Worm (Caenorhabditis elegans) whole organism, L1 larva: ENCODE results near the gene scav-2.

Source experiments
- C16A3.4 ChIP-seq: fragments of 150-350 bp; optimal IDR thresholded peaks from 2 replicates; lab custom pipeline; 2014; ENCODE audit warnings: missing biosample characterization, missing genetic modification characterization
- C34B4.2 ChIP-seq: sonication (generic microtip); optimal IDR thresholded peaks from 2 replicates; lab custom pipeline; 2017; ENCODE audit warnings: mild to moderate bottlenecking, missing genetic modification characterization, missing compliant biosample characterization
- F16B12.6 ChIP-seq: fragments of 150-350 bp; optimal IDR thresholded peaks from 2 replicates; lab custom pipeline; 2014; ENCODE audit warnings: missing biosample characterization, missing genetic modification characterization
- aha-1 ChIP-seq: fragments of 150-350 bp; optimal IDR thresholded peaks from 2 replicates; lab custom pipeline; 2014; ENCODE audit warnings: missing biosample characterization, missing genetic modification characterization
- ama-1 ChIP-seq: fragments of 150-350 bp; optimal IDR thresholded peaks from 2 replicates; lab custom pipeline; 2014
- blmp-1 ChIP-seq: fragments of 150-350 bp; optimal IDR thresholded peaks from 2 replicates; lab custom pipeline; 2014; ENCODE audit warnings: missing biosample characterization, missing genetic modification characterization
- ceh-90 ChIP-seq: sonication (generic microtip); optimal IDR thresholded peaks from 2 replicates; lab custom pipeline; 2016; ENCODE audit warnings: missing genetic modification characterization, missing compliant biosample characterization
- dpl-1 ChIP-seq, 3 experiments: fragments of 150-350 bp in 2 of 3; sonication (generic microtip) in 1 of 3; optimal IDR thresholded peaks; 2 replicates each; lab custom pipeline; 2014 to 2017; ENCODE audit warnings: missing biosample characterization in 3 of 3, missing genetic modification characterization in 3 of 3, missing genetic modification reagents in 3 of 3
- efl-1 ChIP-seq, 4 experiments: fragments of 150-350 bp; optimal IDR thresholded peaks in 3 of 4; peaks in 1 of 4; 1 replicate in 1 of 4; 2 replicates in 3 of 4; lab custom pipeline; 2014; ENCODE audit warnings: missing biosample characterization in 2 of 4, missing genetic modification characterization in 2 of 4, missing genetic modification reagents in 2 of 4
- efl-3 ChIP-seq: fragments of 200-800 bp; sonication (Bioruptor generic); optimal IDR thresholded peaks from 2 replicates; lab custom pipeline; 2018; ENCODE audit warnings: mild to moderate bottlenecking, missing genetic modification characterization, missing compliant biosample characterization
- egl-27 ChIP-seq, 2 experiments: fragments of 150-350 bp in 1 of 2; sonication (generic microtip); optimal IDR thresholded peaks; 3 replicates each; lab custom pipeline; 2017 to 2018; ENCODE audit warnings: missing biosample characterization in 2 of 2, missing genetic modification characterization in 2 of 2, missing genetic modification reagents in 2 of 2
- elt-2 ChIP-seq: sonication (generic microtip); optimal IDR thresholded peaks from 2 replicates; lab custom pipeline; 2016; ENCODE audit warnings: missing genetic modification characterization, mild to moderate bottlenecking, inconsistent platforms, missing compliant biosample characterization, missing genetic modification reagents
- elt-3 ChIP-seq, 6 experiments: fragments of 150-350 bp in 1 of 6; sonication (generic microtip); optimal IDR thresholded peaks; 2 replicates each; lab custom pipeline; 2017 to 2018; ENCODE audit warnings: missing biosample characterization in 6 of 6, missing genetic modification characterization in 6 of 6, inconsistent platforms in 1 of 6
- fos-1 ChIP-seq: fragments of 150-350 bp; optimal IDR thresholded peaks from 2 replicates; lab custom pipeline; 2014; ENCODE audit warnings: missing biosample characterization, missing genetic modification characterization
- hlh-17 ChIP-seq: fragments of 200-800 bp; sonication (Bioruptor generic); optimal IDR thresholded peaks from 2 replicates; lab custom pipeline; 2018; ENCODE audit warnings: missing genetic modification characterization, mild to moderate bottlenecking, missing compliant biosample characterization, moderate library complexity, borderline replicate concordance
- hlh-4 ChIP-seq: sonication (generic microtip); optimal IDR thresholded peaks from 2 replicates; lab custom pipeline; 2016; ENCODE audit warnings: mild to moderate bottlenecking, missing genetic modification characterization, missing compliant biosample characterization
- lin-13 ChIP-seq: fragments of 150-350 bp; optimal IDR thresholded peaks from 2 replicates; lab custom pipeline; 2014; ENCODE audit warnings: missing biosample characterization, missing genetic modification reagents, missing genetic modification characterization
- lin-14 ChIP-seq: fragments of 200-800 bp; sonication (Bioruptor generic); optimal IDR thresholded peaks from 2 replicates; lab custom pipeline; 2018; ENCODE audit warnings: mild to moderate bottlenecking, missing genetic modification characterization, moderate library complexity, missing compliant biosample characterization
- lin-35 ChIP-seq, 2 experiments: fragments of 150-350 bp; optimal IDR thresholded peaks; 2 replicates each; lab custom pipeline; 2014; ENCODE audit warnings: missing biosample characterization in 2 of 2, missing genetic modification characterization in 2 of 2, missing genetic modification reagents in 2 of 2
- mdl-1 ChIP-seq, 2 experiments: fragments of 150-350 bp; optimal IDR thresholded peaks; 2 replicates each; lab custom pipeline; 2014 to 2017; ENCODE audit warnings: missing biosample characterization in 2 of 2, missing genetic modification characterization in 2 of 2, inconsistent platforms in 1 of 2
- mef-2 ChIP-seq: fragments of 150-350 bp; optimal IDR thresholded peaks from 2 replicates; lab custom pipeline; 2014; ENCODE audit warnings: missing biosample characterization, missing genetic modification characterization
- nhr-11 ChIP-seq: fragments of 150-350 bp; optimal IDR thresholded peaks from 2 replicates; lab custom pipeline; 2014; ENCODE audit warnings: missing biosample characterization, missing genetic modification characterization
- nhr-19 ChIP-seq: fragments of 200-800 bp; sonication (Bioruptor generic); conservative IDR thresholded peaks from 2 replicates; pipeline ENCODE4 v1.3.6; 2022; ENCODE audit warnings: missing genetic modification characterization, missing compliant biosample characterization
- nhr-20 ChIP-seq: sonication (generic microtip); optimal IDR thresholded peaks from 2 replicates; lab custom pipeline; 2016; ENCODE audit warnings: mild to moderate bottlenecking, missing genetic modification characterization, missing compliant biosample characterization
- nhr-71 ChIP-seq: sonication (generic microtip); optimal IDR thresholded peaks from 2 replicates; lab custom pipeline; 2016; ENCODE audit warnings: mild to moderate bottlenecking, missing genetic modification characterization, moderate library complexity, missing compliant biosample characterization
- nhr-84 ChIP-seq: sonication (generic microtip); optimal IDR thresholded peaks from 2 replicates; lab custom pipeline; 2017; ENCODE audit warnings: missing biosample characterization, missing genetic modification characterization
- nhr-85 ChIP-seq: sonication (generic microtip); peaks from one replicate; lab custom pipeline; 2016; ENCODE audit warnings: missing genetic modification characterization, inconsistent platforms, missing compliant biosample characterization
- nhr-90 ChIP-seq: sonication (generic microtip); optimal IDR thresholded peaks from 2 replicates; lab custom pipeline; 2016; ENCODE audit warnings: mild to moderate bottlenecking, missing genetic modification characterization, missing compliant biosample characterization; ENCODE audit not compliant: poor library complexity
- rnt-1 ChIP-seq: sonication (generic microtip); optimal IDR thresholded peaks from 2 replicates; lab custom pipeline; 2016; ENCODE audit warnings: mild to moderate bottlenecking, missing genetic modification characterization, moderate library complexity, missing compliant biosample characterization
- snpc-4 ChIP-seq: fragments of 150-350 bp; optimal IDR thresholded peaks from 2 replicates; lab custom pipeline; 2014; ENCODE audit warnings: missing biosample characterization, missing genetic modification characterization
- sup-37 ChIP-seq: fragments of 200-800 bp; sonication (Bioruptor generic); optimal IDR thresholded peaks from 2 replicates; lab custom pipeline; 2018; ENCODE audit warnings: mild to moderate bottlenecking, missing genetic modification characterization, missing compliant biosample characterization
- tlp-1 ChIP-seq: fragments of 150-350 bp; optimal IDR thresholded peaks from 2 replicates; lab custom pipeline; 2014; ENCODE audit warnings: missing biosample characterization, missing genetic modification characterization
- unc-30 ChIP-seq: sonication (generic microtip); optimal IDR thresholded peaks from 2 replicates; lab custom pipeline; 2017; ENCODE audit warnings: missing biosample characterization, missing genetic modification characterization
- unc-62 ChIP-seq: fragments of 150-350 bp; optimal IDR thresholded peaks from 2 replicates; lab custom pipeline; 2014; ENCODE audit warnings: missing biosample characterization, missing genetic modification reagents, missing genetic modification characterization
- unc-86 ChIP-seq: sonication (generic microtip); optimal IDR thresholded peaks from 2 replicates; lab custom pipeline; 2016; ENCODE audit warnings: missing genetic modification characterization, missing compliant biosample characterization
- zag-1 ChIP-seq: fragments of 150-350 bp; optimal IDR thresholded peaks from 2 replicates; lab custom pipeline; 2014; ENCODE audit warnings: missing biosample characterization, missing genetic modification characterization
- zip-4 ChIP-seq: fragments of 200-800 bp; sonication (Bioruptor generic); optimal IDR thresholded peaks from 2 replicates; lab custom pipeline; 2018; ENCODE audit warnings: mild to moderate bottlenecking, missing genetic modification characterization, moderate library complexity, missing compliant biosample characterization
- ztf-4 ChIP-seq: fragments of 150-350 bp; optimal IDR thresholded peaks from 2 replicates; lab custom pipeline; 2014; ENCODE audit warnings: missing biosample characterization, missing genetic modification characterization

The scav-2 gene

DNA sequence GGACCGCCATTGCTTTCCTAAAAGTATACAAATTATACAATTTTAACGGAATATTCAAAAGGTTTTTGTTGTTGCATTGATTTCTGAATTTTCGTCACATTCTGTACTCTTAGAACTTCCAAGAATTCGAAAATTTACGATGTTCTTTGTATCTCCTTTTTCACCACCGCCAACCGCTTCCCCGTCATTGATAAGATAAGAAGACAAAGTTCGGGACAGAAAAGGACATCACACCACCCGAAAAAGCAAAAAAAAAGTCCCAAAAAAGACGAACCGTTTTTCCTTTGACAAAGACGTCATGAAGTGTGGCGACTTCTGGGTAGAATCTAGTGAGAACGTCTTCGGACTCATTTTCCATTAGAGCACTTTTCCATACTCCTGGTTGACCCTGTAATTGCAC lies 12.7 kb downstream of the scav-2 start:
- TF ChIP-seq ama-1 (no peak), F16B12.6 (no peak), nhr-84 (tag; lab: Kevin White, UChicago) (no peak), lin-14 (GFP tag; lab: Kevin White, UChicago) (peak; percentile 24), zag-1 (tag; lab: Kevin White, UChicago) (no peak), nhr-11 (tag; lab: Kevin White, UChicago) (no peak), lin-35 (GFP tag; optimal IDR thresholded peaks at IDR 0.05; lab: Kevin White, UChicago) (peak in 1 of 2 experiments; percentile 27), aha-1 (tag; lab: Kevin White, UChicago) (no peak), rnt-1 (no peak), nhr-20 (peak; percentile 0), dpl-1 (GFP tag; optimal IDR thresholded peaks at IDR 0.05; lab: Kevin White, UChicago) (peak in 1 of 3 experiments; percentile 14), snpc-4 (no peak), efl-1 (optimal IDR thresholded peaks at IDR 0.05; lab: Kevin White, UChicago) (no peak), efl-1 (GFP tag; optimal IDR thresholded peaks at IDR 0.05 in 1 of 2; lab: Kevin White, UChicago) (peak in 1 of 2 experiments; percentile 66), egl-27 (tag; optimal IDR thresholded peaks at IDR 0.05; lab: Kevin White, UChicago) (no peak), elt-3 (tag; optimal IDR thresholded peaks at IDR 0.05; lab: Kevin White, UChicago) (peak; percentile 0 to 88 (median 52)), lin-13 (GFP tag; lab: Kevin White, UChicago) (no peak), nhr-85 (tag; lab: Kevin White, UChicago) (peak; percentile 58), nhr-71 (tag; lab: Kevin White, UChicago) (peak; percentile 13), mdl-1 (tag; optimal IDR thresholded peaks at IDR 0.05; lab: Kevin White, UChicago) (no peak), blmp-1 (tag; lab: Kevin White, UChicago) (peak; percentile 8), unc-30 (no peak), elt-2 (tag; lab: Kevin White, UChicago) (peak; percentile 17), mef-2 (tag; lab: Kevin White, UChicago) (no peak), hlh-4 (tag; lab: Kevin White, UChicago) (no peak), unc-86 (tag; lab: Kevin White, UChicago) (no peak), nhr-19 (GFP tag; lab: Robert Waterston, UW) (no peak), fos-1 (tag; lab: Kevin White, UChicago) (no peak), C34B4.2 (tag; lab: Kevin White, UChicago) (no peak)

DNA sequence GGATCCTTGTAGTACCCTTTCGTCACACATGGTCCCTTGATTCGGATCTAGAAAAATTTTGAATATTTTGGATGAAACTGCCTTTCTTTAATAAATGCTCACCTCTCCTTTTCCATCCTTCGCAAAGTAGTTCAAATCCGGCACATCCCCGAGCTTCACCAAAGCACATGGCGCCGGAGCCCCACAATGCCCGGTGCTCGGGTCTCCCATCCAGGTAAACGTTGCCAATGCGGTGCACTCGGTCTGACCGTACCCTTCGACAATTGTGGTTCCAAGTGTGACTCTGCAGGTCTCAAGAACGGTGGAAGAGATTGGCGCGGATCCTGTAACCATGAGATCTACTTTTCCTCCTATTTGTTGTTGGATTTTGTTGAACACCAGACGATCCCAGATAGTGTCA lies 14.3 kb downstream of the scav-2 start:
- no peak for TF ChIP-seq nhr-11 (tag; lab: Kevin White, UChicago)
- no peak for TF ChIP-seq zip-4 (GFP tag; lab: Kevin White, UChicago)
- TF ChIP-seq hlh-17, result no peak
- no peak for TF ChIP-seq efl-3
- no peak for TF ChIP-seq ceh-90 (tag; lab: Kevin White, UChicago)
- no peak for TF ChIP-seq ztf-4 (tag; lab: Kevin White, UChicago)
- no peak for TF ChIP-seq mdl-1 (tag; optimal IDR thresholded peaks at IDR 0.05; lab: Kevin White, UChicago)
- TF ChIP-seq unc-62 (GFP tag; lab: Kevin White, UChicago), result no peak
- TF ChIP-seq nhr-90 (tag; lab: Kevin White, UChicago), result no peak
- TF ChIP-seq dpl-1 (GFP tag; optimal IDR thresholded peaks at IDR 0.05; lab: Kevin White, UChicago), result no peak
- TF ChIP-seq tlp-1, result no peak
- TF ChIP-seq C16A3.4 (tag; lab: Kevin White, UChicago), result no peak

DNA sequence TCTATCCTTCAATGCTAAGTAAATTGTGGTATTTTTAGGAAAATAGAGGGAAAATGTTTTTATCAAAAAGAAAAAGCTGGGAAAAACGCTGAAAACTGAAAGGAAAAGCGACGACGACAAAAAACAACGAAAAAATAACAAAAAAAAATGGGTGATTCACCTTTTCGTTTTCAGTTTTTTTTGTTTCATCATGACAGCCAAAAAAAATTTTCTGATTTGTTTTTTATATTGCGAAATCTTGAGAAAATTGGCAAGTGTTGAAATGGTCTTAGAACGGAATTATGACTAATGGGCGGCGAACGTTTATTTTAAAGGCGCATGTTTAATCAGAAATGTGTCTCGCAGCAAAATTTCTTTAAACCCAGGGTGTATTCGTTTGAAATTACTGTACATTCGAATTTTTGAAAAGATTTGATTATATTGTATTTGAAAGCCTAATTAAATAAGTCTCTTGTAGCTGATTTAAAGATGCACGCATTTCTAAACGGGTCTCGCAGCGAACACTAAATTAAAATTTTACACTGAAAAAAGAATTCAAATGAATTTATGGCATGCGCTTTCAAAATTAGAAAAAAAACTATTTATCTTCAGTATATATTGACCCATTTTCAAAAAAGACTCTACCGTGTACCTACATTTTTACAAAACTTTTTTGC lies 19.3 kb downstream of the scav-2 start:
- TF ChIP-seq efl-1 (optimal IDR thresholded peaks at IDR 0.05; lab: Kevin White, UChicago), result no peak
- peak in 1 of 2 experiments; percentile 39 for TF ChIP-seq efl-1 (GFP tag; optimal IDR thresholded peaks at IDR 0.05 in 1 of 2; lab: Kevin White, UChicago)
- no peak for TF ChIP-seq sup-37 (GFP tag; lab: Kevin White, UChicago)
- TF ChIP-seq, all 84 proteins: peak for 1
